Worm (Caenorhabditis elegans): ENCODE measurements around the gene aqp-8.
A peak's percentile ranks its signal among the peaks of the same experiment; 100 is the strongest.

aqp-8 gene

ce11 chrX:4711698-4712329 lies 7.0 kb upstream of the aqp-8 start, which contains the start of the genes dnj-14 and glit-1 (continued):
- TF ChIP-seq ztf-18 (tag; optimal IDR thresholded peaks at IDR 0.05) (peak; percentile 57), somi-1 (GFP tag; optimal IDR thresholded peaks at IDR 0.05) (peak; percentile 4), atf-7 (tag; optimal IDR thresholded peaks at IDR 0.05) (peak; percentile 58), ztf-22 (GFP tag; optimal IDR thresholded peaks at IDR 0.05) (peak; percentile 19), ekl-4 (GFP tag; IDR thresholded peaks at IDR 0.05) (0 out of 2 replicates have a peak, but pooled peaks have one; percentile 20), ZK185.1 (tag; optimal IDR thresholded peaks at IDR 0.05; ENCODE audit: poor library complexity, severe bottlenecking) (peak; percentile 53), mel-28 (tag; optimal IDR thresholded peaks at IDR 0.05; ENCODE audit: borderline replicate concordance) (no peak), Y95B8A.8 (GFP tag; IDR thresholded peaks at IDR 0.05) (0 out of 2 replicates have a peak, but pooled peaks have one; percentile 35), egrh-3 (GFP tag; IDR thresholded peaks at IDR 0.05) (peak; percentile 46; the same call in 1 of the 2 replicates), mes-4 (tag; optimal IDR thresholded peaks at IDR 0.05) (no peak), nfyb-1 (GFP tag; IDR thresholded peaks at IDR 0.05) (peak; percentile 82), cebp-1 (GFP tag; IDR thresholded peaks at IDR 0.05) (peak; percentile 52; the same call in 1 of the 2 replicates), cebp-1 (tag; optimal IDR thresholded peaks at IDR 0.05) (peak; percentile 89), F57C9.4 (tag; optimal IDR thresholded peaks at IDR 0.05) (no peak), mcd-1 (GFP tag; IDR thresholded peaks at IDR 0.05) (peak; percentile 89), ets-4 (GFP tag; optimal IDR thresholded peaks at IDR 0.05) (peak; percentile 58), bed-2 (GFP tag; IDR thresholded peaks at IDR 0.05) (peak; percentile 12; the same call in 1 of the 2 replicates), cebp-2 (GFP tag; IDR thresholded peaks at IDR 0.05) (no peak), pha-4 (tag; optimal IDR thresholded peaks at IDR 0.05) (peak; percentile 89), attf-3 (GFP tag; conservative IDR thresholded peaks at IDR 0.05) (0 out of 2 replicates have a peak, but pooled peaks have one; percentile 11), sdz-38 (tag; optimal IDR thresholded peaks at IDR 0.05) (no peak), ccch-3 (GFP tag; optimal IDR thresholded peaks at IDR 0.05) (no peak), K12H6.12 (tag; optimal IDR thresholded peaks at IDR 0.05) (peak; percentile 70), ceh-27 (GFP tag; optimal IDR thresholded peaks at IDR 0.05) (peak; percentile 91), Y56A3A.18 (GFP tag; IDR thresholded peaks at IDR 0.05) (0 out of 2 replicates have a peak, but pooled peaks have one; percentile 51), nfya-2 (GFP tag; IDR thresholded peaks at IDR 0.05) (no peak), ztf-28 (GFP tag; IDR thresholded peaks at IDR 0.05) (no peak), aptf-3 (GFP tag; IDR thresholded peaks at IDR 0.05) (no peak), pbrm-1 (GFP tag; IDR thresholded peaks at IDR 0.05) (peak; percentile 84; the same call in 1 of the 2 replicates), athp-1 (tag; optimal IDR thresholded peaks at IDR 0.05) (peak; percentile 36), let-607 (tag; optimal IDR thresholded peaks at IDR 0.05) (peak; percentile 74 to 80), nhr-27 (tag; optimal IDR thresholded peaks at IDR 0.05) (no peak), efl-1 (GFP tag; optimal IDR thresholded peaks at IDR 0.05) (peak; percentile 31), hlh-12 (tag; optimal IDR thresholded peaks at IDR 0.05) (no peak), unc-62 (GFP tag; optimal IDR thresholded peaks at IDR 0.05) (peak; percentile 51), Y53G8AR.9 (GFP tag; conservative IDR thresholded peaks at IDR 0.05) (0 out of 2 replicates have a peak, but pooled peaks have one; percentile 35)

ce11 chrX:4706755-4707226 lies 2.0 kb upstream of the aqp-8 start, which contains the start of gene dhhc-10:
Gene dhhc-10 (plus strand): TSS chrX:4707176.
- TF ChIP-seq egl-44 (GFP tag; IDR thresholded peaks at IDR 0.05) (no peak), ztf-22 (GFP tag; optimal IDR thresholded peaks at IDR 0.05) (no peak), attf-6 (GFP tag; IDR thresholded peaks at IDR 0.05) (no peak), lag-1 (GFP tag; IDR thresholded peaks at IDR 0.05) (no peak), bed-1 (GFP tag; IDR thresholded peaks at IDR 0.05) (no peak), hmg-1.2 (GFP tag; IDR thresholded peaks at IDR 0.05) (no peak), mcd-1 (GFP tag; IDR thresholded peaks at IDR 0.05) (peak; percentile 29; the same call in 1 of the 2 replicates), lin-35 (GFP tag; optimal IDR thresholded peaks at IDR 0.05) (peak in 1 of 3 experiments; percentile 21), let-607 (tag; optimal IDR thresholded peaks at IDR 0.05) (peak; percentile 88 to 91), K12H6.12 (tag; optimal IDR thresholded peaks at IDR 0.05) (no peak), dox-1 (GFP tag; IDR thresholded peaks at IDR 0.05) (peak; percentile 71), unc-130 (GFP tag; optimal IDR thresholded peaks at IDR 0.05) (no peak), ets-4 (GFP tag; optimal IDR thresholded peaks at IDR 0.05) (peak; percentile 77), F49E8.2 (tag; optimal IDR thresholded peaks at IDR 0.05; ENCODE audit: insufficient read depth) (no peak), nhr-80 (tag; optimal IDR thresholded peaks at IDR 0.05) (peak; percentile 97), ccch-3 (GFP tag; optimal IDR thresholded peaks at IDR 0.05) (no peak), ceh-100 (GFP tag; IDR thresholded peaks at IDR 0.05) (no peak)
